Worm (Caenorhabditis elegans) whole organism, L1 larva: ENCODE results near the gene manf-1.

Experiments used
- C04F5.9 ChIP-seq: sonication (generic microtip); optimal IDR thresholded peaks from 2 replicates; lab custom pipeline; 2016; ENCODE audit warnings: missing genetic modification characterization, missing compliant biosample characterization
- F16B12.6 ChIP-seq: fragments of 150-350 bp; optimal IDR thresholded peaks from 2 replicates; lab custom pipeline; 2014; ENCODE audit warnings: missing biosample characterization, missing genetic modification characterization
- Y116A8C.19 ChIP-seq: sonication (generic microtip); optimal IDR thresholded peaks from 2 replicates; lab custom pipeline; 2016; ENCODE audit warnings: missing compliant biosample characterization, missing genetic modification characterization, borderline replicate concordance
- ama-1 ChIP-seq: fragments of 150-350 bp; optimal IDR thresholded peaks from 2 replicates; lab custom pipeline; 2014
- blmp-1 ChIP-seq: fragments of 150-350 bp; optimal IDR thresholded peaks from 2 replicates; lab custom pipeline; 2014; ENCODE audit warnings: missing biosample characterization, missing genetic modification characterization
- ceh-63 ChIP-seq: fragments of 200-800 bp; sonication (Bioruptor generic); optimal IDR thresholded peaks from 2 replicates; lab custom pipeline; 2018; ENCODE audit warnings: mild to moderate bottlenecking, missing genetic modification characterization, missing compliant biosample characterization
- ceh-8 ChIP-seq: fragments of 200-800 bp; sonication (Bioruptor generic); optimal IDR thresholded peaks from 2 replicates; lab custom pipeline; 2018; ENCODE audit warnings: mild to moderate bottlenecking, missing genetic modification characterization, moderate library complexity, missing compliant biosample characterization
- ceh-90 ChIP-seq: sonication (generic microtip); optimal IDR thresholded peaks from 2 replicates; lab custom pipeline; 2016; ENCODE audit warnings: missing genetic modification characterization, missing compliant biosample characterization
- ces-1 ChIP-seq: fragments of 150-350 bp; optimal IDR thresholded peaks from 2 replicates; lab custom pipeline; 2014; ENCODE audit warnings: missing biosample characterization, missing genetic modification reagents, missing genetic modification characterization
- dpl-1 ChIP-seq, 3 experiments: fragments of 150-350 bp in 2 of 3; sonication (generic microtip) in 1 of 3; optimal IDR thresholded peaks; 2 replicates each; lab custom pipeline; 2014 to 2017; ENCODE audit warnings: missing biosample characterization in 3 of 3, missing genetic modification characterization in 3 of 3, missing genetic modification reagents in 3 of 3
- dsc-1 ChIP-seq: sonication (generic microtip); optimal IDR thresholded peaks from 2 replicates; lab custom pipeline; 2016; ENCODE audit warnings: mild to moderate bottlenecking, missing genetic modification characterization, missing compliant biosample characterization
- efl-3 ChIP-seq: fragments of 200-800 bp; sonication (Bioruptor generic); optimal IDR thresholded peaks from 2 replicates; lab custom pipeline; 2018; ENCODE audit warnings: mild to moderate bottlenecking, missing genetic modification characterization, missing compliant biosample characterization
- egl-13 ChIP-seq: sonication (generic microtip); optimal IDR thresholded peaks from 2 replicates; lab custom pipeline; 2016; ENCODE audit warnings: missing genotype, missing genetic modification reagents, missing genetic modification characterization, missing compliant biosample characterization
- elt-2 ChIP-seq: sonication (generic microtip); optimal IDR thresholded peaks from 2 replicates; lab custom pipeline; 2016; ENCODE audit warnings: missing genetic modification characterization, mild to moderate bottlenecking, inconsistent platforms, missing compliant biosample characterization, missing genetic modification reagents
- elt-3 ChIP-seq, 6 experiments: fragments of 150-350 bp in 1 of 6; sonication (generic microtip); optimal IDR thresholded peaks; 2 replicates each; lab custom pipeline; 2017 to 2018; ENCODE audit warnings: missing biosample characterization in 6 of 6, missing genetic modification characterization in 6 of 6, inconsistent platforms in 1 of 6
- fkh-10 ChIP-seq: sonication (generic microtip); optimal IDR thresholded peaks from 2 replicates; lab custom pipeline; 2017; ENCODE audit warnings: missing biosample characterization, missing genetic modification reagents, missing genetic modification characterization
- fkh-4 ChIP-seq: sonication (generic microtip); optimal IDR thresholded peaks from 2 replicates; lab custom pipeline; 2016; ENCODE audit warnings: missing compliant biosample characterization, missing genetic modification characterization, borderline replicate concordance
- hlh-4 ChIP-seq: sonication (generic microtip); optimal IDR thresholded peaks from 2 replicates; lab custom pipeline; 2016; ENCODE audit warnings: mild to moderate bottlenecking, missing genetic modification characterization, missing compliant biosample characterization
- irx-1 ChIP-seq: sonication (generic microtip); optimal IDR thresholded peaks from 2 replicates; lab custom pipeline; 2016; ENCODE audit warnings: missing genetic modification characterization, missing compliant biosample characterization
- isw-1 ChIP-seq: fragments of 200-800 bp; sonication (Bioruptor generic); IDR thresholded peaks from 2 replicates; pipeline ENCODE4 v1.3.6; 2022; ENCODE audit warnings: missing genetic modification characterization, missing compliant biosample characterization
- lin-14 ChIP-seq: fragments of 200-800 bp; sonication (Bioruptor generic); optimal IDR thresholded peaks from 2 replicates; lab custom pipeline; 2018; ENCODE audit warnings: mild to moderate bottlenecking, missing genetic modification characterization, moderate library complexity, missing compliant biosample characterization
- lin-35 ChIP-seq, 2 experiments: fragments of 150-350 bp; optimal IDR thresholded peaks; 2 replicates each; lab custom pipeline; 2014; ENCODE audit warnings: missing biosample characterization in 2 of 2, missing genetic modification characterization in 2 of 2, missing genetic modification reagents in 2 of 2
- lir-3 ChIP-seq: sonication (generic microtip); optimal IDR thresholded peaks from 2 replicates; lab custom pipeline; 2016; ENCODE audit warnings: mild to moderate bottlenecking, missing genetic modification characterization, moderate library complexity, missing compliant biosample characterization; ENCODE audit not compliant: poor library complexity
- lsy-2 ChIP-seq, 2 experiments: fragments of 150-350 bp; optimal IDR thresholded peaks; 2 replicates each; lab custom pipeline; 2014; ENCODE audit warnings: missing biosample characterization in 2 of 2, missing genetic modification characterization in 2 of 2
- mab-9 ChIP-seq: fragments of 200-800 bp; sonication (Bioruptor generic); IDR thresholded peaks from 2 replicates; pipeline ENCODE4 v1.3.6; 2022; ENCODE audit warnings: missing genetic modification reagents, missing genetic modification characterization, missing compliant biosample characterization
- mdl-1 ChIP-seq, 2 experiments: fragments of 150-350 bp; optimal IDR thresholded peaks; 2 replicates each; lab custom pipeline; 2014 to 2017; ENCODE audit warnings: missing biosample characterization in 2 of 2, missing genetic modification characterization in 2 of 2, inconsistent platforms in 1 of 2
- mef-2 ChIP-seq: fragments of 150-350 bp; optimal IDR thresholded peaks from 2 replicates; lab custom pipeline; 2014; ENCODE audit warnings: missing biosample characterization, missing genetic modification characterization
- mep-1 ChIP-seq: fragments of 150-350 bp; optimal IDR thresholded peaks from 2 replicates; lab custom pipeline; 2014; ENCODE audit warnings: missing biosample characterization, missing genetic modification characterization
- nhr-11 ChIP-seq: fragments of 150-350 bp; optimal IDR thresholded peaks from 2 replicates; lab custom pipeline; 2014; ENCODE audit warnings: missing biosample characterization, missing genetic modification characterization
- nhr-12 ChIP-seq: sonication (generic microtip); optimal IDR thresholded peaks from 2 replicates; lab custom pipeline; 2017; ENCODE audit warnings: missing biosample characterization, missing genetic modification characterization
- nhr-19 ChIP-seq: fragments of 200-800 bp; sonication (Bioruptor generic); conservative IDR thresholded peaks from 2 replicates; pipeline ENCODE4 v1.3.6; 2022; ENCODE audit warnings: missing genetic modification characterization, missing compliant biosample characterization
- nhr-28 ChIP-seq: fragments of 150-350 bp; optimal IDR thresholded peaks from 2 replicates; lab custom pipeline; 2014; ENCODE audit warnings: missing biosample characterization, missing genetic modification characterization
- nhr-71 ChIP-seq: sonication (generic microtip); optimal IDR thresholded peaks from 2 replicates; lab custom pipeline; 2016; ENCODE audit warnings: mild to moderate bottlenecking, missing genetic modification characterization, moderate library complexity, missing compliant biosample characterization
- nhr-76 ChIP-seq: sonication (generic microtip); optimal IDR thresholded peaks from 2 replicates; lab custom pipeline; 2017; ENCODE audit warnings: missing biosample characterization, missing genetic modification characterization
- nhr-84 ChIP-seq: sonication (generic microtip); optimal IDR thresholded peaks from 2 replicates; lab custom pipeline; 2017; ENCODE audit warnings: missing biosample characterization, missing genetic modification characterization
- nhr-90 ChIP-seq: sonication (generic microtip); optimal IDR thresholded peaks from 2 replicates; lab custom pipeline; 2016; ENCODE audit warnings: mild to moderate bottlenecking, missing genetic modification characterization, missing compliant biosample characterization; ENCODE audit not compliant: poor library complexity
- pag-3 ChIP-seq: sonication (generic microtip); optimal IDR thresholded peaks from 2 replicates; lab custom pipeline; 2017; ENCODE audit warnings: missing genetic modification characterization, mild to moderate bottlenecking, missing compliant biosample characterization, antibody characterized with exemption, borderline replicate concordance; ENCODE audit not compliant: insufficient read depth
- pax-3 ChIP-seq: fragments of 200-800 bp; sonication (Bioruptor generic); optimal IDR thresholded peaks from 2 replicates; lab custom pipeline; 2018; ENCODE audit warnings: mild to moderate bottlenecking, missing genetic modification characterization, moderate library complexity, missing compliant biosample characterization
- rnt-1 ChIP-seq: sonication (generic microtip); optimal IDR thresholded peaks from 2 replicates; lab custom pipeline; 2016; ENCODE audit warnings: mild to moderate bottlenecking, missing genetic modification characterization, moderate library complexity, missing compliant biosample characterization
- sox-4 ChIP-seq: sonication (generic microtip); optimal IDR thresholded peaks from 2 replicates; lab custom pipeline; 2016; ENCODE audit warnings: missing genetic modification characterization, missing compliant biosample characterization
- tbx-2 ChIP-seq: sonication (generic microtip); optimal IDR thresholded peaks from 2 replicates; lab custom pipeline; 2016; ENCODE audit warnings: missing genetic modification characterization, missing compliant biosample characterization
- unc-30 ChIP-seq: sonication (generic microtip); optimal IDR thresholded peaks from 2 replicates; lab custom pipeline; 2017; ENCODE audit warnings: missing biosample characterization, missing genetic modification characterization

The manf-1 gene

DNA sequence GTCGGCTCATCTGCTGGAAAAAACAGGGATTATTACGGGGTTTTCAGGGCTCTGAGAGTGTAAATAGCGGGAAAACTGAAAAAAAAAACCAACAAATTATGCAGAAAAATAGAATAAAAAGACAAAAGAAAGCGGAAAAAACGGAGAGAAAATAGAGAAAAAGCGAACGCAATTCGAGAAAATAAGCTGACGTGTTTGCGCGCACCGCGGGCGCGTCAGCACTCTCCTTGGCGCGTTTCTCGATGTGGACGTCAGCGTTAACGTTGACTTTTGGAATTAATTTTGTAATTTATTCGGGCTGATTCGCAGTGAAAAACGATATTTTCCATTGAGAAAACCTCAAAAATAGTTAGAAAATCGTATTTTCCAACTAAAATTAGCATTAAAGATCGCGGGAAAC, at the start of gene manf-1 (continued):
- TF ChIP-seq nhr-84 (tag; lab: Kevin White, UChicago) = no peak
- peak; percentile 89 for TF ChIP-seq mep-1 (tag; lab: Kevin White, UChicago)
- no peak for TF ChIP-seq mab-9 (GFP tag; lab: Robert Waterston, UW)
- TF ChIP-seq blmp-1 (tag; lab: Kevin White, UChicago) = peak; percentile 68
- TF ChIP-seq mdl-1 (tag; optimal IDR thresholded peaks at IDR 0.05; lab: Kevin White, UChicago) = peak in 1 of 2 experiments; percentile 62
- TF ChIP-seq egl-13 = no peak
- no peak for TF ChIP-seq ces-1 (GFP tag; lab: Kevin White, UChicago)
- no peak for TF ChIP-seq nhr-76 (tag; lab: Kevin White, UChicago)
- peak; percentile 74 for TF ChIP-seq nhr-19 (GFP tag; lab: Robert Waterston, UW)
- peak; percentile 74 for TF ChIP-seq irx-1
- TF ChIP-seq ceh-90 (tag; lab: Kevin White, UChicago) = peak; percentile 41
- peak in 1 of 6 experiments; percentile 54 for TF ChIP-seq elt-3 (tag; optimal IDR thresholded peaks at IDR 0.05; lab: Kevin White, UChicago)
- no peak for TF ChIP-seq C04F5.9 (tag; lab: Kevin White, UChicago)
- peak; percentile 84 for TF ChIP-seq rnt-1 (tag; lab: Kevin White, UChicago)
- peak; percentile 82 for TF ChIP-seq lin-14
- no peak for TF ChIP-seq ama-1 (lab: Kevin White, UChicago)
- peak; percentile 59 for TF ChIP-seq isw-1 (GFP tag; lab: Robert Waterston, UW)
- peak; percentile 69 to 79 (median 78) for TF ChIP-seq dpl-1 (GFP tag; optimal IDR thresholded peaks at IDR 0.05; lab: Kevin White, UChicago)
- TF ChIP-seq nhr-12 = no peak
- peak; percentile 71 for TF ChIP-seq nhr-90
- TF ChIP-seq tbx-2 (tag; lab: Kevin White, UChicago) = peak; percentile 83
- TF ChIP-seq hlh-4 (tag; lab: Kevin White, UChicago) = no peak
- TF ChIP-seq lir-3 (tag; lab: Kevin White, UChicago) = no peak
- peak; percentile 53 for TF ChIP-seq F16B12.6
- no peak for TF ChIP-seq nhr-11 (tag; lab: Kevin White, UChicago)
- peak; percentile 79 for TF ChIP-seq dsc-1
- TF ChIP-seq fkh-10 = peak; percentile 37
- TF ChIP-seq ceh-8 (GFP tag; lab: Kevin White, UChicago) = no peak
- no peak for TF ChIP-seq elt-2 (tag; lab: Kevin White, UChicago)
- TF ChIP-seq unc-30 (tag; lab: Kevin White, UChicago) = no peak
- TF ChIP-seq Y116A8C.19 (tag; lab: Kevin White, UChicago) = no peak
- TF ChIP-seq, all 84 proteins: peak for 44

DNA sequence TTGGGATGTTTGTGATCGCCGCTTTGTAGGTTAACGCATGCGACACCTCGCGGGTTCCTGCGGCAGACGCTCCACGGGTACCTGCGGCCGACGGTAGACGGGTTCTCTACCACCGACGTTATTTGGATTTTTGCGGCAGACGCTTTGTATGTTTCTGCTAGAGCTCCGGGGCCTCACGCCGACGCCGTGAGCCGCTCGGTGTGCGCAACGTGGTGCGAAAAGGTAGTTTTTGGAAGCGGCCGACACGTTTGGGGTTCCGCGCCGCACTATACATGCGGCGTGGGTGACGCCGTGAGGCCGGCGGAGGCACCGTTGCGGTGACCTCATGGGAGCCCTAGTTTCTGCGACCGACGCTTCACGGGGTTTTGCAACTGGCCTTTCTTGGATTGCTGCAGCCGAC, 42.8 kb upstream of the manf-1 start:
- TF ChIP-seq mef-2 (tag; lab: Kevin White, UChicago) = no peak
- TF ChIP-seq nhr-71 (tag; lab: Kevin White, UChicago) = no peak
- TF ChIP-seq mep-1 (tag; lab: Kevin White, UChicago) = no peak
- no peak for TF ChIP-seq lsy-2 (tag; optimal IDR thresholded peaks at IDR 0.05; lab: Kevin White, UChicago)
- TF ChIP-seq ceh-90 (tag; lab: Kevin White, UChicago) = no peak
- TF ChIP-seq mdl-1 (tag; optimal IDR thresholded peaks at IDR 0.05; lab: Kevin White, UChicago) = no peak
- no peak for TF ChIP-seq nhr-28 (tag; lab: Kevin White, UChicago)
- TF ChIP-seq efl-3 (GFP tag; lab: Kevin White, UChicago) = no peak
- TF ChIP-seq sox-4 (tag; lab: Kevin White, UChicago) = no peak

DNA sequence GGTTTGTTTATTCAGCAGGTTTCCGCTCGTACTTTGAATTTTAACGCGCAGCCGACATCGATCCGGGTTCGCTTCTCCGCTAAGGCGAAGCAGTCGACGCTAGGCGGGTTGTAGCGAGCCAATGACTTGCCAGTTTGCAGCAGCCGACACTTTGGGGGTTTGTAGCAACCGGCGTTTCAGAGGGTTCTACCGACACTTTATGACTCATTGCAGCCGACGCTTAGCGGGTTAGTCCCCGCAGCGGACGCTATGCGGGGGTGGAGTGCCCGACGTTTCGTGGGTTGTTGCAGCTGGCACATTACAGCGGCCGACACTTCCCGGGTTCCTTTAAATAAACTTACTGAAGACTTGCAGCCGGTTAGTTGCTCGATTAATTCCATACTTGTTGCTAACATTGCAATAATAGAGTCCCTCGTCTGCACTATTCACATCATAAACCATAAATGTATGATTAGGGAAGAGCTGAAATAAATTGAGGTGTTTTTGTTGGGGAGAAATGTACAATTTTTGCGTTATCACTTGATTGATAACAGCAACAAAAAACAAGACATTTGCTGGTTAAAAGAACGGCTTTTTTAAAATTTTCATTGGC, 41.3 kb upstream of the manf-1 start, which contains the start of gene Y54G2A.57:
TSS of gene Y54G2A.57 (plus strand) at position 542 of the 592 bp plus-strand sequence.
- TF ChIP-seq pag-3 = no peak
- TF ChIP-seq isw-1 (GFP tag; lab: Robert Waterston, UW) = no peak
- no peak for TF ChIP-seq unc-30 (tag; lab: Kevin White, UChicago)
- no peak for TF ChIP-seq mab-9 (GFP tag; lab: Robert Waterston, UW)
- no peak for TF ChIP-seq C04F5.9 (tag; lab: Kevin White, UChicago)
- TF ChIP-seq tbx-2 (tag; lab: Kevin White, UChicago) = no peak
- TF ChIP-seq lin-35 (GFP tag; optimal IDR thresholded peaks at IDR 0.05; lab: Kevin White, UChicago) = no peak
- TF ChIP-seq ceh-90 (tag; lab: Kevin White, UChicago) = no peak
- TF ChIP-seq fkh-4 = no peak
- no peak for TF ChIP-seq pax-3 (tag; lab: Kevin White, UChicago)
- no peak for TF ChIP-seq fkh-10
- TF ChIP-seq ceh-63 (GFP tag; lab: Kevin White, UChicago) = no peak
- TF ChIP-seq mef-2 (tag; lab: Kevin White, UChicago) = no peak
